Worm (Caenorhabditis elegans) whole organism, late embryonic: Measurements from ENCODE around the gene kcnl-4.
A peak's percentile ranks its signal among the peaks of the same experiment; 100 is the strongest.

Source experiments
- C08G9.2 ChIP-seq: sonication (generic microtip); optimal IDR thresholded peaks from 2 replicates; lab custom pipeline; 2016; ENCODE audit warnings: mild to moderate bottlenecking, missing genetic modification characterization, moderate library complexity, missing compliant biosample characterization
- C38D4.7 ChIP-seq: fragments of 200-800 bp; sonication (Bioruptor generic); optimal IDR thresholded peaks from 2 replicates; lab custom pipeline; 2018; ENCODE audit warnings: mild to moderate bottlenecking, missing genetic modification characterization, moderate library complexity, missing compliant biosample characterization
- F13H6.1 ChIP-seq: sonication (generic microtip); optimal IDR thresholded peaks from 2 replicates; lab custom pipeline; 2016; ENCODE audit warnings: missing genetic modification characterization, missing compliant biosample characterization
- T23F11.4 ChIP-seq: fragments of 200-800 bp; sonication (Bioruptor generic); optimal IDR thresholded peaks from 2 replicates; lab custom pipeline; 2018; ENCODE audit warnings: mild to moderate bottlenecking, missing genetic modification characterization, missing compliant biosample characterization
- ahr-1 ChIP-seq: sonication (generic microtip); optimal IDR thresholded peaks from 2 replicates; lab custom pipeline; 2016; ENCODE audit warnings: missing genetic modification characterization, missing compliant biosample characterization
- ama-1 ChIP-seq: fragments of 150-350 bp; optimal IDR thresholded peaks from 2 replicates; lab custom pipeline; 2014
- ceh-14 ChIP-seq: sonication (generic microtip); optimal IDR thresholded peaks from 2 replicates; lab custom pipeline; 2016; ENCODE audit warnings: missing genotype, missing genetic modification characterization, missing compliant biosample characterization
- ceh-19 ChIP-seq: fragments of 200-800 bp; sonication (Bioruptor generic); optimal IDR thresholded peaks from 2 replicates; lab custom pipeline; 2018; ENCODE audit warnings: mild to moderate bottlenecking, missing genetic modification characterization, missing compliant biosample characterization
- ceh-2 ChIP-seq: sonication (generic microtip); optimal IDR thresholded peaks from 2 replicates; lab custom pipeline; 2016; ENCODE audit warnings: missing genotype, missing genetic modification characterization, missing compliant biosample characterization
- ceh-24 ChIP-seq: sonication (generic microtip); optimal IDR thresholded peaks from 2 replicates; lab custom pipeline; 2016; ENCODE audit warnings: mild to moderate bottlenecking, missing genetic modification characterization, missing compliant biosample characterization
- ceh-30 ChIP-seq: fragments of 150-350 bp; optimal IDR thresholded peaks from 2 replicates; lab custom pipeline; 2014; ENCODE audit warnings: missing biosample characterization, missing genetic modification characterization
- ceh-31 ChIP-seq: sonication (generic microtip); optimal IDR thresholded peaks from 2 replicates; lab custom pipeline; 2016; ENCODE audit warnings: missing genetic modification characterization, missing compliant biosample characterization
- ceh-34 ChIP-seq: sonication (generic microtip); optimal IDR thresholded peaks from 2 replicates; lab custom pipeline; 2016; ENCODE audit warnings: mild to moderate bottlenecking, missing genetic modification characterization, missing compliant biosample characterization
- ceh-45 ChIP-seq: fragments of 200-800 bp; sonication (Bioruptor generic); IDR thresholded peaks from 2 replicates; pipeline ENCODE4 v1.3.6; 2022; ENCODE audit warnings: missing genetic modification reagents, missing genetic modification characterization, missing compliant biosample characterization
- ceh-48 ChIP-seq: sonication (generic microtip); optimal IDR thresholded peaks from 2 replicates; lab custom pipeline; 2016; ENCODE audit warnings: missing genetic modification characterization, inconsistent platforms, missing compliant biosample characterization
- che-1 ChIP-seq: sonication (generic microtip); optimal IDR thresholded peaks from 2 replicates; lab custom pipeline; 2016; ENCODE audit warnings: mild to moderate bottlenecking, missing genetic modification characterization, missing compliant biosample characterization
- dmd-4 ChIP-seq: sonication (generic microtip); optimal IDR thresholded peaks from 2 replicates; lab custom pipeline; 2016; ENCODE audit warnings: borderline replicate concordance, missing genetic modification characterization, missing compliant biosample characterization
- dve-1 ChIP-seq: sonication (generic microtip); optimal IDR thresholded peaks from 2 replicates; lab custom pipeline; 2017; ENCODE audit warnings: antibody characterized with exemption, mild to moderate bottlenecking, missing genetic modification characterization, missing compliant biosample characterization
- elt-2 ChIP-seq: sonication (generic microtip); optimal IDR thresholded peaks from 2 replicates; lab custom pipeline; 2016; ENCODE audit warnings: missing genetic modification reagents, missing genetic modification characterization, missing compliant biosample characterization
- elt-4 ChIP-seq: sonication (generic microtip); optimal IDR thresholded peaks from 2 replicates; lab custom pipeline; 2016; ENCODE audit warnings: missing genetic modification characterization, missing compliant biosample characterization
- ets-4 ChIP-seq: sonication (generic microtip); optimal IDR thresholded peaks from 2 replicates; lab custom pipeline; 2016; ENCODE audit warnings: missing genetic modification characterization, missing compliant biosample characterization
- fax-1 ChIP-seq: sonication (generic microtip); optimal IDR thresholded peaks from 2 replicates; lab custom pipeline; 2016; ENCODE audit warnings: missing genotype, missing genetic modification characterization, missing compliant biosample characterization
- fkh-10 ChIP-seq: fragments of 150-350 bp; optimal IDR thresholded peaks from 2 replicates; lab custom pipeline; 2014; ENCODE audit warnings: missing biosample characterization, missing genetic modification reagents, missing genetic modification characterization
- fkh-6 ChIP-seq: sonication (generic microtip); optimal IDR thresholded peaks from 2 replicates; lab custom pipeline; 2016; ENCODE audit warnings: missing genetic modification characterization, missing compliant biosample characterization
- gmeb-2 ChIP-seq: sonication (generic microtip); optimal IDR thresholded peaks from 2 replicates; lab custom pipeline; 2016; ENCODE audit warnings: missing genetic modification characterization, inconsistent platforms, missing compliant biosample characterization
- hlh-15 ChIP-seq: sonication (generic microtip); optimal IDR thresholded peaks from 2 replicates; lab custom pipeline; 2016; ENCODE audit warnings: missing genetic modification characterization, missing compliant biosample characterization
- hlh-30 ChIP-seq: sonication (generic microtip); optimal IDR thresholded peaks from 2 replicates; lab custom pipeline; 2017; ENCODE audit warnings: antibody characterized with exemption, missing genetic modification characterization, missing compliant biosample characterization; ENCODE audit not compliant: insufficient read depth
- hlh-6 ChIP-seq: sonication (generic microtip); optimal IDR thresholded peaks from 2 replicates; lab custom pipeline; 2016; ENCODE audit warnings: missing genotype, missing genetic modification characterization, missing compliant biosample characterization
- lim-6 ChIP-seq: sonication (generic microtip); optimal IDR thresholded peaks from 2 replicates; lab custom pipeline; 2016; ENCODE audit warnings: missing genetic modification characterization, missing compliant biosample characterization
- madf-2 ChIP-seq: sonication (generic microtip); optimal IDR thresholded peaks from 2 replicates; lab custom pipeline; 2017; ENCODE audit warnings: missing genetic modification characterization, missing compliant biosample characterization
- nfya-1 ChIP-seq: sonication (generic microtip); optimal IDR thresholded peaks from 2 replicates; lab custom pipeline; 2017; ENCODE audit warnings: missing genetic modification characterization, mild to moderate bottlenecking, missing compliant biosample characterization, antibody characterized with exemption, moderate library complexity
- odd-2 ChIP-seq: sonication (generic microtip); optimal IDR thresholded peaks from 2 replicates; lab custom pipeline; 2017; ENCODE audit warnings: antibody characterized with exemption, mild to moderate bottlenecking, missing genetic modification characterization, missing compliant biosample characterization
- pag-3 ChIP-seq: sonication (generic microtip); optimal IDR thresholded peaks from 2 replicates; lab custom pipeline; 2016; ENCODE audit warnings: missing compliant biosample characterization, missing genetic modification characterization, borderline replicate concordance
- pat-9 ChIP-seq: fragments of 200-800 bp; sonication (Bioruptor generic); optimal IDR thresholded peaks from 2 replicates; lab custom pipeline; 2018; ENCODE audit warnings: mild to moderate bottlenecking, missing genetic modification characterization, moderate library complexity, missing compliant biosample characterization
- pax-1 ChIP-seq: fragments of 150-350 bp; optimal IDR thresholded peaks from 2 replicates; lab custom pipeline; 2014; ENCODE audit warnings: missing biosample characterization, missing genetic modification characterization
- pha-2 ChIP-seq: sonication (generic microtip); optimal IDR thresholded peaks from 2 replicates; lab custom pipeline; 2017; ENCODE audit warnings: mild to moderate bottlenecking, missing genetic modification characterization, missing compliant biosample characterization
- pha-4 ChIP-seq: fragments of 150-350 bp; optimal IDR thresholded peaks from 2 replicates; lab custom pipeline; 2018; ENCODE audit warnings: missing biosample characterization, missing genetic modification reagents, missing genetic modification characterization
- pqm-1 ChIP-seq: sonication (generic microtip); optimal IDR thresholded peaks from 2 replicates; lab custom pipeline; 2016; ENCODE audit warnings: missing genetic modification characterization, missing compliant biosample characterization
- pros-1 ChIP-seq: fragments of 150-350 bp; optimal IDR thresholded peaks from 2 replicates; lab custom pipeline; 2014; ENCODE audit warnings: missing biosample characterization, missing genetic modification reagents, missing genetic modification characterization
- ref-2 ChIP-seq: sonication (generic microtip); optimal IDR thresholded peaks from 2 replicates; lab custom pipeline; 2016; ENCODE audit warnings: missing genetic modification characterization, missing compliant biosample characterization
- rnt-1 ChIP-seq: sonication (generic microtip); optimal IDR thresholded peaks from 2 replicates; lab custom pipeline; 2016; ENCODE audit warnings: missing genetic modification characterization, missing compliant biosample characterization
- sdc-2 ChIP-seq: sonication (generic microtip); optimal IDR thresholded peaks from 2 replicates; lab custom pipeline; 2016; ENCODE audit warnings: missing genotype, missing genetic modification characterization, missing compliant biosample characterization
- sox-2 ChIP-seq: fragments of 200-800 bp; sonication (Bioruptor generic); IDR thresholded peaks from 2 replicates; pipeline ENCODE4 v1.3.6; 2022; ENCODE audit warnings: missing genetic modification reagents, missing genetic modification characterization, missing compliant biosample characterization
- sox-4 ChIP-seq: sonication (generic microtip); optimal IDR thresholded peaks from 2 replicates; lab custom pipeline; 2017; ENCODE audit warnings: mild to moderate bottlenecking, missing genetic modification characterization, inconsistent platforms, missing compliant biosample characterization
- syd-9 ChIP-seq: sonication (generic microtip); optimal IDR thresholded peaks from 2 replicates; lab custom pipeline; 2016; ENCODE audit warnings: mild to moderate bottlenecking, missing genetic modification characterization, moderate library complexity, missing compliant biosample characterization
- tbx-7 ChIP-seq: sonication (generic microtip); optimal IDR thresholded peaks from 2 replicates; lab custom pipeline; 2016; ENCODE audit warnings: missing genotype, missing genetic modification characterization, missing compliant biosample characterization
- ttx-3 ChIP-seq: sonication (generic microtip); optimal IDR thresholded peaks from 2 replicates; lab custom pipeline; 2016; ENCODE audit warnings: missing genetic modification reagents, missing genetic modification characterization, missing compliant biosample characterization
- unc-3 ChIP-seq, 2 experiments: fragments of 200-800 bp in 1 of 2; sonication (Bioruptor generic) in 1 of 2; sonication (generic microtip) in 1 of 2; conservative IDR thresholded peaks in 1 of 2; optimal IDR thresholded peaks in 1 of 2; 2 replicates each; pipeline versions ENCODE4 v1.3.6 to Lab custom; 2016 to 2022; ENCODE audit warnings: missing compliant biosample characterization in 2 of 2, missing genetic modification characterization in 2 of 2, missing genetic modification reagents in 1 of 2
- unc-42 ChIP-seq: sonication (generic microtip); optimal IDR thresholded peaks from 2 replicates; lab custom pipeline; 2016; ENCODE audit warnings: missing genotype, missing genetic modification characterization, missing compliant biosample characterization
- unc-55 ChIP-seq: sonication (generic microtip); optimal IDR thresholded peaks from 2 replicates; lab custom pipeline; 2017; ENCODE audit warnings: missing biosample characterization, missing genetic modification reagents, missing genetic modification characterization
- zip-5 ChIP-seq: sonication (generic microtip); optimal IDR thresholded peaks from 2 replicates; lab custom pipeline; 2016; ENCODE audit warnings: missing genetic modification characterization, missing compliant biosample characterization
- ztf-16 ChIP-seq: sonication (generic microtip); optimal IDR thresholded peaks from 2 replicates; lab custom pipeline; 2017; ENCODE audit warnings: missing genetic modification characterization, missing compliant biosample characterization

Gene kcnl-4

ce11 chrV:14523788-14524582, 6.9 kb upstream of the kcnl-4 start, which contains the start of gene ril-1:
Gene ril-1, minus strand, starts transcription at chrV:14524129.
- TF ChIP-seq gmeb-2 (tag; lab: Kevin White, UChicago) (peak; percentile 34), hlh-30 (no peak), unc-3 (GFP tag; conservative IDR thresholded peaks at IDR 0.05; lab: Robert Waterston, UW) (no peak), unc-3 (tag; optimal IDR thresholded peaks at IDR 0.05; lab: Kevin White, UChicago) (peak; percentile 1), C08G9.2 (tag; lab: Kevin White, UChicago) (no peak), dmd-4 (no peak), madf-2 (no peak), ztf-16 (peak; percentile 62), ceh-34 (no peak), pax-1 (no peak), pros-1 (tag; lab: Kevin White, UChicago) (no peak), nfya-1 (tag; lab: Kevin White, UChicago) (peak; percentile 29), ceh-19 (GFP tag; lab: Kevin White, UChicago) (no peak), hlh-6 (tag; lab: Kevin White, UChicago) (no peak), zip-5 (tag; lab: Kevin White, UChicago) (no peak), odd-2 (tag; lab: Kevin White, UChicago) (no peak), ets-4 (no peak), ceh-31 (peak; percentile 44), F13H6.1 (tag; lab: Kevin White, UChicago) (no peak), fkh-10 (GFP tag; lab: Kevin White, UChicago) (no peak), ceh-2 (tag; lab: Kevin White, UChicago) (no peak), lim-6 (no peak), ceh-48 (tag; lab: Kevin White, UChicago) (no peak), ref-2 (tag; lab: Kevin White, UChicago) (no peak), elt-2 (tag; lab: Kevin White, UChicago) (peak; percentile 74), tbx-7 (tag; lab: Kevin White, UChicago) (no peak), dve-1 (no peak), C38D4.7 (peak; percentile 33), sox-4 (tag; lab: Kevin White, UChicago) (peak; percentile 23), che-1 (peak; percentile 37), ceh-14 (peak; percentile 8), T23F11.4 (peak; percentile 15), pqm-1 (tag; lab: Kevin White, UChicago) (no peak), pha-2 (tag; lab: Kevin White, UChicago) (no peak), sox-2 (GFP tag; lab: Robert Waterston, UW) (no peak), syd-9 (tag; lab: Kevin White, UChicago) (no peak), ceh-45 (GFP tag; lab: Robert Waterston, UW) (no peak), ahr-1 (tag; lab: Kevin White, UChicago) (no peak), unc-55 (no peak), elt-4 (tag; lab: Kevin White, UChicago) (no peak), ama-1 (lab: Kevin White, UChicago) (no peak), hlh-15 (no peak), ttx-3 (tag; lab: Kevin White, UChicago) (peak; percentile 53), pag-3 (no peak), rnt-1 (tag; lab: Kevin White, UChicago) (no peak), pat-9 (tag; lab: Kevin White, UChicago) (peak; percentile 18), fax-1 (peak; percentile 12), sdc-2 (tag; lab: Kevin White, UChicago) (no peak), unc-42 (tag; lab: Kevin White, UChicago) (no peak), pha-4 (tag; lab: Kevin White, UChicago) (no peak), ceh-24 (no peak), ceh-30 (tag; lab: Kevin White, UChicago) (no peak), fkh-6 (tag; lab: Kevin White, UChicago) (peak; percentile 10)
